Worm (Caenorhabditis elegans): Measurements from ENCODE around the gene abu-8.

Gene abu-8

ce11 chrV:5181612-5182011, 12.8 kb downstream of the abu-8 start, which contains the start of gene C03A7.2:
TSS of gene C03A7.2 (plus strand) at chrV:5181912.
- TF ChIP-seq unc-86 (tag; optimal IDR thresholded peaks at IDR 0.05), result no peak
- TF ChIP-seq lin-11 (tag; optimal IDR thresholded peaks at IDR 0.05), result no peak
- TF ChIP-seq F13H6.1 (tag; optimal IDR thresholded peaks at IDR 0.05), result no peak
- TF ChIP-seq ceh-24 (tag; optimal IDR thresholded peaks at IDR 0.05), result no peak
- TF ChIP-seq nhr-232 (tag; optimal IDR thresholded peaks at IDR 0.05), result no peak
- no peak for TF ChIP-seq ceh-14 (tag; optimal IDR thresholded peaks at IDR 0.05)
- no peak for TF ChIP-seq ceh-34 (tag; optimal IDR thresholded peaks at IDR 0.05)
- TF ChIP-seq ztf-16 (tag; optimal IDR thresholded peaks at IDR 0.05), result no peak
- TF ChIP-seq odd-2 (tag; optimal IDR thresholded peaks at IDR 0.05), result no peak
- TF ChIP-seq pha-2 (tag; optimal IDR thresholded peaks at IDR 0.05), result no peak
- TF ChIP-seq fax-1 (tag; optimal IDR thresholded peaks at IDR 0.05), result no peak
- no peak for TF ChIP-seq nfya-1 (tag; optimal IDR thresholded peaks at IDR 0.05)
- no peak for TF ChIP-seq pha-4 (tag; optimal IDR thresholded peaks at IDR 0.05)
- no peak for TF ChIP-seq unc-3 (GFP tag; conservative IDR thresholded peaks at IDR 0.05)
- TF ChIP-seq unc-3 (tag; optimal IDR thresholded peaks at IDR 0.05), result no peak
- no peak for TF ChIP-seq ceh-6 (GFP tag; optimal IDR thresholded peaks at IDR 0.05)
- TF ChIP-seq hlh-30 (tag; optimal IDR thresholded peaks at IDR 0.05; ENCODE audit: insufficient read depth), result no peak
- TF ChIP-seq sox-2 (GFP tag; IDR thresholded peaks at IDR 0.05), result no peak
- TF ChIP-seq gmeb-2 (tag; optimal IDR thresholded peaks at IDR 0.05), result no peak

ce11 chrV:5178051-5178450, 16.4 kb downstream of the abu-8 start:
- TF ChIP-seq elt-2 (tag; optimal IDR thresholded peaks at IDR 0.05), result peak; percentile 60
- no peak for TF ChIP-seq ceh-24 (tag; optimal IDR thresholded peaks at IDR 0.05)

ce11 chrV:5177209-5177608, 17.2 kb downstream of the abu-8 start, which contains the start of gene ugt-51:
TSS of gene ugt-51 (minus strand) at chrV:5177309.
- TF ChIP-seq ceh-2 (tag; optimal IDR thresholded peaks at IDR 0.05), result no peak
- TF ChIP-seq lim-6 (tag; optimal IDR thresholded peaks at IDR 0.05), result no peak
- no peak for TF ChIP-seq fax-1 (tag; optimal IDR thresholded peaks at IDR 0.05)
- TF ChIP-seq unc-86 (tag; optimal IDR thresholded peaks at IDR 0.05), result no peak
- no peak for TF ChIP-seq ceh-34 (tag; optimal IDR thresholded peaks at IDR 0.05)
- TF ChIP-seq hlh-15 (tag; optimal IDR thresholded peaks at IDR 0.05), result no peak

- no peak for TF ChIP-seq C08G9.2 (tag; optimal IDR thresholded peaks at IDR 0.05)
- no peak for TF ChIP-seq hlh-13 (GFP tag; optimal IDR thresholded peaks at IDR 0.05)
- no peak for TF ChIP-seq ceh-45 (GFP tag; IDR thresholded peaks at IDR 0.05)
- TF ChIP-seq gmeb-2 (tag; optimal IDR thresholded peaks at IDR 0.05), result no peak
- TF ChIP-seq Y22D7AL.16 (tag; optimal IDR thresholded peaks at IDR 0.05), result no peak
- TF ChIP-seq elt-2 (tag; optimal IDR thresholded peaks at IDR 0.05), result no peak
- no peak for TF ChIP-seq sox-4 (tag; optimal IDR thresholded peaks at IDR 0.05)
- no peak for TF ChIP-seq rnt-1 (tag; optimal IDR thresholded peaks at IDR 0.05)
- TF ChIP-seq nhr-232 (tag; optimal IDR thresholded peaks at IDR 0.05), result no peak
- no peak for TF ChIP-seq nfya-1 (tag; optimal IDR thresholded peaks at IDR 0.05)
- no peak for TF ChIP-seq lim-6 (tag; optimal IDR thresholded peaks at IDR 0.05)
Observed at ce11 chrV:5172833-5173232, 21.6 kb downstream of the abu-8 start, which contains the start of gene srt-65. TSS of gene srt-65 (minus strand) at chrV:5172933.

- TF ChIP-seq hlh-6 (tag; optimal IDR thresholded peaks at IDR 0.05), result no peak
- no peak for TF ChIP-seq nhr-11 (tag; optimal IDR thresholded peaks at IDR 0.05)
- no peak for TF ChIP-seq fkh-10 (GFP tag; optimal IDR thresholded peaks at IDR 0.05)
- no peak for TF ChIP-seq hlh-15 (tag; optimal IDR thresholded peaks at IDR 0.05)
- no peak for TF ChIP-seq lin-11 (tag; optimal IDR thresholded peaks at IDR 0.05)
- no peak for TF ChIP-seq pax-1 (tag; optimal IDR thresholded peaks at IDR 0.05)
- no peak for TF ChIP-seq tbx-7 (tag; optimal IDR thresholded peaks at IDR 0.05)
- TF ChIP-seq elt-2 (tag; optimal IDR thresholded peaks at IDR 0.05), result no peak
- no peak for TF ChIP-seq ttx-3 (tag; optimal IDR thresholded peaks at IDR 0.05)
- TF ChIP-seq nfya-1 (tag; optimal IDR thresholded peaks at IDR 0.05), result no peak
- no peak for TF ChIP-seq tbx-2 (tag; optimal IDR thresholded peaks at IDR 0.05)
- no peak for TF ChIP-seq npax-4 (tag; optimal IDR thresholded peaks at IDR 0.05)
- no peak for TF ChIP-seq K09A11.1 (tag; optimal IDR thresholded peaks at IDR 0.05; ENCODE audit: insufficient read depth)
- TF ChIP-seq eyg-1 (tag; optimal IDR thresholded peaks at IDR 0.05), result no peak
- no peak for TF ChIP-seq sdc-2 (tag; optimal IDR thresholded peaks at IDR 0.05)
- no peak for TF ChIP-seq sox-4 (tag; optimal IDR thresholded peaks at IDR 0.05)
- no peak for TF ChIP-seq Y22D7AL.16 (tag; optimal IDR thresholded peaks at IDR 0.05)
- TF ChIP-seq madf-2 (tag; optimal IDR thresholded peaks at IDR 0.05), result no peak
Observed at ce11 chrV:5169586-5169985, 24.8 kb downstream of the abu-8 start, which contains the start of gene srt-64. TSS of gene srt-64 (minus strand) at chrV:5169686.
